Worm (Caenorhabditis elegans): ENCODE results near the gene ZK1320.5.

The ZK1320.5 gene

DNA sequence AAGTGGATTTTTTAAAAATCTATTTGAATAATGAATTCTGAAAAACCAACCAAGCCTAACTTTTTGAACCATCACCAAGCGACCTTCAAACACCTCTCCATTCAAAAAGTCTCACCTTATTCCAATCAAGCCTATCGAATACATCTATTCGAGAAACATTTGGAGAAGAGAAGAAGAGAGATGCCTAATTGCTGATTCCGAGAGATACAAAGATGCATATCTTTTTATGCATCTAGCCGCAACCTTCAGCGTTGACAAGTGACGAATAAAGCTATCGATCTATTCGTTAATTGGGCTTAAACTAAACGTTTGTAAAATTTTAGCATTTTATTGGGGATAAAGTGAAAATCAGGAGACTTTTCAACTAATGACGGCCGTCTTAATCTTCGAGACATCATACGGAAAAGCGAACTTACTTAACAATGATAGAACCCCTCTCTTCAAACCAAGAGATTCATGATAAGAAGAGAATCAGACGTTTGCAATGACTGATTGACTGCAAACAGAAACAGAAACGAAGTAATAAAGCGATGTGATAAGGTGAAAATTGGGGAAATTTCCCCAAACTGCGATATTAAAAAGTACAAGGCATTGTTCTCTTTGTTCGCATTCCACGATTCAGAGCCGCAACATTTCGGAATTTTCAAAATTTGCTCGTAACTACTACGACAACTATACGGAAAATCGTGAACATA, 20.4 kb downstream of the ZK1320.5 start:
- TF ChIP-seq hmg-1.2 (GFP tag; IDR thresholded peaks at IDR 0.05) (no peak), madf-6 (GFP tag; IDR thresholded peaks at IDR 0.05) (0 out of 2 replicates have a peak, but pooled peaks have one; percentile 31), nhr-80 (tag; optimal IDR thresholded peaks at IDR 0.05) (peak; percentile 50), ztf-18 (tag; optimal IDR thresholded peaks at IDR 0.05) (no peak), bed-1 (GFP tag; IDR thresholded peaks at IDR 0.05) (no peak)

DNA sequence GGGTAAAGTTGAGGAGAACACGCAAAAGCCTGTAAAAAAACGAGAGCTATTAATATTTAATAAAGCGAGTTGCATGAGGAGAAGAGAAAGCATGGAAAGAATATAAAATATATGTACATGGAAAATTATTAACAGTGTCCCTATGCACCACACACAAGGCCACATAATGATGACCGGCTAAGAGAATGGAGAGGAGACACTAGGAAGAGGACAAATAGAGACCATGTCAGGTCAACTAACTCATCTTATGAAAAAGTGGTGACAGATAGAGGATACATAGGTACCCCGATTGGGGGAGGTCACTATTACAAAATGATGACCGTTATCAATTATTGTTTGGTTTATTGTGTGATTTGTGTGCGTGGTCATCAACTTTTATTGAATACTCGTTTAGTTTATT, 21.0 kb downstream of the ZK1320.5 start, which contains the start of gene fzr-1:
fzr-1 (minus strand) TSS at position 29 of the 400 bp plus-strand sequence.
- no peak for TF ChIP-seq F57A8.1 (GFP tag; optimal IDR thresholded peaks at IDR 0.05)
- no peak for TF ChIP-seq ceh-100 (GFP tag; IDR thresholded peaks at IDR 0.05)
- TF ChIP-seq D2030.7 (GFP tag; IDR thresholded peaks at IDR 0.05): no peak

DNA sequence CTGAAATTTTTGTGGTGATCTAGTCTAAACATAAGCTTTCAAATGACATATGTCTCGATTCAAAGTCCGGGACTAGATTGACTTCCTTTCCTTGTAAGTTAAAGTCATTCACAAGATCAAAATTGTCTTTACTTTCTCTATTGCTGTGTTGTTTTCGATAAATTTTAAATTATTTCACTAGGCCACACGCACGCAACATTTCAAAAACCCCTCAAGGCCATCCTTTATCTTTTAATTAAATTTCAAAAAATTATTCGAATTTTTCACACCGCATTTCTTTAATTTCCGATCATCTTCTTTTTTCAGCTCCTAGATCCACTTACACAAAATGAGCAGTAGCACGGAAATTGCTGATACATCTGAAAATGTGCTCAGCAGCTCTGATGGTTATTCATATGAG, 29.2 kb downstream of the ZK1320.5 start, which contains the start of gene ZK1307.7:
ZK1307.7 (plus strand) TSS at position 301 of the 400 bp plus-strand sequence.
- TF ChIP-seq Y53F4B.3 (GFP tag; IDR thresholded peaks at IDR 0.05): no peak
- TF ChIP-seq ztf-22 (GFP tag; optimal IDR thresholded peaks at IDR 0.05): no peak
- no peak for TF ChIP-seq let-607 (tag; optimal IDR thresholded peaks at IDR 0.05)
- TF ChIP-seq mcd-1 (GFP tag; IDR thresholded peaks at IDR 0.05): no peak
- no peak for TF ChIP-seq C17E4.6 (GFP tag; IDR thresholded peaks at IDR 0.05)
- no peak for TF ChIP-seq nhr-179 (tag; optimal IDR thresholded peaks at IDR 0.05)
- no peak for TF ChIP-seq zfh-2 (GFP tag; conservative IDR thresholded peaks at IDR 0.05)
- no peak for TF ChIP-seq atf-7 (tag; optimal IDR thresholded peaks at IDR 0.05)
- no peak for TF ChIP-seq ztf-6 (GFP tag; IDR thresholded peaks at IDR 0.05)
- no peak for TF ChIP-seq nhr-90 (tag; optimal IDR thresholded peaks at IDR 0.05)
- no peak for TF ChIP-seq K12H6.12 (tag; optimal IDR thresholded peaks at IDR 0.05)

DNA sequence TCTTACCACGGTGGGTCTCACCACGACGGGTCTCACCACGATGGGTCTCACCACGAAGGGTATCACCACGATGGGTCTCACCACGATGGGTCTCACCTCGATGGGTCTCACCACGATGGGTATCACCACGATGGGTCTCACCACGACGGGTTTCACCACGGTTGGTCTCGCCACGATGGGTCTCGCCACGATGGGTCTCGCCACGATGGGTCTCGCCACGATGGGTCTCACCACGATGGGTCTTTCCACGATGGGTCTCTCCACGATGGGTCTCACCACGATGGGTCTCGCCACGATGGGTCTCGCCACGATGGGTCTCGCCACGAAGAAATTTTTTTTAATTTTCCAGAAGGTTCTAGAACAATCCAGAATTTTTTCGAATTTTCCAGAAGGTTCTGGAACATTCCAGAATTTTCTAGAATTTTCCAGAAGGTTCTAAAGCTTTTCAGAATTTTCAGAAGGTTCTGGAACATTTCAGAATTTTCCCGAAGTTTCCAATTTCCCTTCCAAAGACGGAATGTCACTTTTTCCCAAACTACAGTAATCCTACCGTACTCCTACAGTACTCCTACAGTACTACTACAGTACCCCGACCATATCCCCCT, 31.4 kb downstream of the ZK1320.5 start:
- peak; percentile 70; the same call in 1 of the 2 replicates for TF ChIP-seq madf-3 (GFP tag; IDR thresholded peaks at IDR 0.05)
- 0 out of 2 replicates have a peak, but pooled peaks have one; percentile 22 for TF ChIP-seq aptf-3 (GFP tag; IDR thresholded peaks at IDR 0.05)
- TF ChIP-seq hsf-1 (GFP tag; IDR thresholded peaks at IDR 0.05): peak; percentile 95
- TF ChIP-seq madf-6 (GFP tag; IDR thresholded peaks at IDR 0.05): peak; percentile 28
- TF ChIP-seq dox-1 (GFP tag; IDR thresholded peaks at IDR 0.05): peak; percentile 33; the same call in 1 of the 2 replicates
- TF ChIP-seq egrh-3 (GFP tag; IDR thresholded peaks at IDR 0.05): peak; percentile 14; the same call in 1 of the 2 replicates
- TF ChIP-seq D2030.7 (GFP tag; IDR thresholded peaks at IDR 0.05): peak; percentile 21; the same call in 1 of the 2 replicates
- peak; percentile 60 for TF ChIP-seq F33H1.4 (GFP tag; IDR thresholded peaks at IDR 0.05)

DNA sequence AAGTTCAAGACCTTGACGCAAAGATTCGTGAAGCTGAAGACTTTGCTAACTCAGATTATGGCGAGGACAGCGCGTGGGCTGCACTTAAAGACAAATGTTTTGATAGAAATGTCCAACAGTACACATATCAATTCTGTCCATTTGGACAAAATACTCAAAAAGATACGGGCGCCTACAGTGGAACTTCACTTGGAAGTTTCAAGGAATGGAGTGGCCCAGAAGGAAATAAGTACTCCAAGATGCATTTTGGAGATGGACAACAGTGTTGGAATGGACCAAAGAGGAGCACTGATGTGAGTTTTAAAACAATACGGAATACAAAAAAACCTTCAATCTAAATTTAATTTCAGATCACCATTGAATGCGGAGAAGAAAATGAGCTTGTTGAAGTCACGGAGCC, 39.5 kb downstream of the ZK1320.5 start:
- TF ChIP-seq B0035.1 (tag; optimal IDR thresholded peaks at IDR 0.05) (no peak), madf-3 (GFP tag; IDR thresholded peaks at IDR 0.05) (no peak), Y53G8AR.9 (GFP tag; conservative IDR thresholded peaks at IDR 0.05) (no peak), mel-28 (tag; optimal IDR thresholded peaks at IDR 0.05; ENCODE audit: borderline replicate concordance) (no peak), Y67H2A.10 (GFP tag; conservative IDR thresholded peaks at IDR 0.05) (no peak), hlh-26 (GFP tag; conservative IDR thresholded peaks at IDR 0.05) (no peak), nhr-179 (tag; optimal IDR thresholded peaks at IDR 0.05) (no peak), B0336.3 (GFP tag; IDR thresholded peaks at IDR 0.05) (no peak), ekl-4 (GFP tag; IDR thresholded peaks at IDR 0.05) (no peak), T07F8.4 (tag; optimal IDR thresholded peaks at IDR 0.05) (no peak), xnd-1 (tag; optimal IDR thresholded peaks at IDR 0.05) (no peak), Y53F4B.3 (GFP tag; IDR thresholded peaks at IDR 0.05) (no peak), Y79H2A.3 (GFP tag; conservative IDR thresholded peaks at IDR 0.05) (no peak), egrh-3 (GFP tag; IDR thresholded peaks at IDR 0.05) (no peak), egl-18 (GFP tag; IDR thresholded peaks at IDR 0.05) (no peak), F57A8.1 (GFP tag; optimal IDR thresholded peaks at IDR 0.05) (no peak)
